Worm (Caenorhabditis elegans) whole organism, midembryonic: ENCODE results near the gene nhl-3.

ENCODE experiments used
- T22C8.4 ChIP-seq: fragments of 200-800 bp; sonication (Bioruptor generic); IDR thresholded peaks from 2 replicates; pipeline ENCODE4 v1.3.6; 2022; ENCODE audit warnings: missing genetic modification characterization, missing compliant biosample characterization
- cog-1 ChIP-seq: sonication (generic microtip); optimal IDR thresholded peaks from 2 replicates; lab custom pipeline; 2016; ENCODE audit warnings: missing genetic modification characterization, missing compliant biosample characterization
- flt-1 ChIP-seq: fragments of 200-800 bp; sonication (Bioruptor generic); IDR thresholded peaks from 2 replicates; pipeline ENCODE4 v1.3.6; 2022; ENCODE audit warnings: missing genetic modification characterization, missing compliant biosample characterization
- klf-2 ChIP-seq: fragments of 200-800 bp; sonication (Bioruptor generic); conservative IDR thresholded peaks from 2 replicates; pipeline ENCODE4 v1.3.6; 2022; ENCODE audit warnings: missing genetic modification reagents, missing genetic modification characterization, missing compliant biosample characterization
- med-1 ChIP-seq: sonication (generic microtip); optimal IDR thresholded peaks from 2 replicates; lab custom pipeline; 2017; ENCODE audit warnings: missing genetic modification characterization, mild to moderate bottlenecking, missing compliant biosample characterization, antibody characterized with exemption, missing genetic modification reagents; ENCODE audit not compliant: insufficient read depth
- ref-1 ChIP-seq: fragments of 200-800 bp; sonication (Bioruptor generic); conservative IDR thresholded peaks from 2 replicates; pipeline ENCODE4 v1.3.6; 2022; ENCODE audit warnings: missing genetic modification reagents, missing genetic modification characterization, missing compliant biosample characterization
- tab-1 ChIP-seq: fragments of 200-800 bp; sonication (Bioruptor generic); IDR thresholded peaks from 2 replicates; pipeline ENCODE4 v1.3.6; 2022; ENCODE audit warnings: missing genetic modification characterization, missing compliant biosample characterization
- ztf-23 ChIP-seq: fragments of 200-800 bp; sonication (Bioruptor generic); IDR thresholded peaks from 2 replicates; pipeline ENCODE4 v1.3.6; 2022; ENCODE audit warnings: missing genetic modification reagents, missing genetic modification characterization, missing compliant biosample characterization
- ztf-29 ChIP-seq: fragments of 200-800 bp; sonication (Bioruptor generic); IDR thresholded peaks from 2 replicates; pipeline ENCODE4 v1.3.6; 2022; ENCODE audit warnings: missing genetic modification reagents, missing genetic modification characterization, missing compliant biosample characterization

nhl-3 gene

ce11 chrII:578803-579202 is 23.1 kb downstream of the nhl-3 start:
- TF ChIP-seq ztf-23 (GFP tag; lab: Robert Waterston, UW) (no peak), ref-1 (GFP tag; lab: Robert Waterston, UW) (no peak), flt-1 (GFP tag; lab: Robert Waterston, UW) (no peak), klf-2 (no peak), cog-1 (tag; lab: Kevin White, UChicago) (no peak), med-1 (GFP tag; lab: Kevin White, UChicago) (no peak), ztf-29 (no peak), T22C8.4 (GFP tag; lab: Robert Waterston, UW) (no peak)

- TF ChIP-seq flt-1 (GFP tag; lab: Robert Waterston, UW) (no peak), med-1 (GFP tag; lab: Kevin White, UChicago) (no peak), ztf-29 (no peak), ztf-23 (GFP tag; lab: Robert Waterston, UW) (no peak), cog-1 (tag; lab: Kevin White, UChicago) (no peak), T22C8.4 (GFP tag; lab: Robert Waterston, UW) (no peak), klf-2 (no peak), tab-1 (GFP tag; lab: Robert Waterston, UW) (no peak)
These were observed 24.3 kb downstream of the nhl-3 start, which contains the start of gene W08F4.7 for ce11 chrII:577632-578031. TSS of gene W08F4.7 (minus strand) at chrII:577732.

ce11 chrII:574064-574463 is 27.9 kb downstream of the nhl-3 start:
- TF ChIP-seq flt-1 (GFP tag; lab: Robert Waterston, UW) = no peak
- no peak for TF ChIP-seq klf-2
- no peak for TF ChIP-seq ztf-23 (GFP tag; lab: Robert Waterston, UW)
- no peak for TF ChIP-seq T22C8.4 (GFP tag; lab: Robert Waterston, UW)

ce11 chrII:573580-573979 is 28.3 kb downstream of the nhl-3 start:
- TF ChIP-seq ztf-29 = peak; percentile 32; the same call in 1 of the 2 replicates

- no peak for TF ChIP-seq T22C8.4 (GFP tag; lab: Robert Waterston, UW)
- TF ChIP-seq ztf-23 (GFP tag; lab: Robert Waterston, UW) = no peak
- no peak for TF ChIP-seq tab-1 (GFP tag; lab: Robert Waterston, UW)
- no peak for TF ChIP-seq med-1 (GFP tag; lab: Kevin White, UChicago)
- no peak for TF ChIP-seq klf-2
- TF ChIP-seq ref-1 (GFP tag; lab: Robert Waterston, UW) = no peak
- no peak for TF ChIP-seq cog-1 (tag; lab: Kevin White, UChicago)
- no peak for TF ChIP-seq flt-1 (GFP tag; lab: Robert Waterston, UW)
- no peak for TF ChIP-seq ztf-29
These were observed 29.9 kb downstream of the nhl-3 start, which contains the start of gene mlt-8 for ce11 chrII:572010-572409. TSS of gene mlt-8 (minus strand) at chrII:572110.

ce11 chrII:568776-569175 is 33.1 kb downstream of the nhl-3 start, which contains the start of gene W08F4.5:
TSS of gene W08F4.5 (minus strand) at chrII:568876.
- TF ChIP-seq klf-2 = no peak
- no peak for TF ChIP-seq tab-1 (GFP tag; lab: Robert Waterston, UW)
- TF ChIP-seq ztf-29 = no peak
- no peak for TF ChIP-seq cog-1 (tag; lab: Kevin White, UChicago)
- no peak for TF ChIP-seq ztf-23 (GFP tag; lab: Robert Waterston, UW)
- no peak for TF ChIP-seq ref-1 (GFP tag; lab: Robert Waterston, UW)

- TF ChIP-seq tab-1 (GFP tag; lab: Robert Waterston, UW) (no peak), med-1 (GFP tag; lab: Kevin White, UChicago) (no peak), T22C8.4 (GFP tag; lab: Robert Waterston, UW) (no peak), flt-1 (GFP tag; lab: Robert Waterston, UW) (no peak), ztf-23 (GFP tag; lab: Robert Waterston, UW) (no peak), cog-1 (tag; lab: Kevin White, UChicago) (no peak), ztf-29 (no peak), ref-1 (GFP tag; lab: Robert Waterston, UW) (no peak), klf-2 (no peak)
These were observed 45.7 kb downstream of the nhl-3 start, which contains the start of the genes C09E8.1 and C09E8.6 for ce11 chrII:556185-556584. TSS of gene C09E8.1 (plus strand) at chrII:556485. TSS of gene C09E8.6 (plus strand) at chrII:556497.

- TF ChIP-seq klf-2 = no peak
- TF ChIP-seq T22C8.4 (GFP tag; lab: Robert Waterston, UW) = peak; percentile 52
These were observed 46.5 kb downstream of the nhl-3 start for ce11 chrII:555371-555770.

- TF ChIP-seq med-1 (GFP tag; lab: Kevin White, UChicago) (no peak), cog-1 (tag; lab: Kevin White, UChicago) (no peak), flt-1 (GFP tag; lab: Robert Waterston, UW) (no peak), T22C8.4 (GFP tag; lab: Robert Waterston, UW) (no peak), ztf-23 (GFP tag; lab: Robert Waterston, UW) (no peak), ref-1 (GFP tag; lab: Robert Waterston, UW) (no peak), ztf-29 (no peak), tab-1 (GFP tag; lab: Robert Waterston, UW) (no peak), klf-2 (no peak)
These were observed 50.5 kb downstream of the nhl-3 start, which contains the start of gene lips-7 for ce11 chrII:551245-551904. TSS of gene lips-7 (plus strand) at chrII:551854.

ce11 chrII:549501-549900 is 52.4 kb downstream of the nhl-3 start:
- no peak for TF ChIP-seq flt-1 (GFP tag; lab: Robert Waterston, UW)
- no peak for TF ChIP-seq ztf-29
- TF ChIP-seq T22C8.4 (GFP tag; lab: Robert Waterston, UW) = no peak
- no peak for TF ChIP-seq ref-1 (GFP tag; lab: Robert Waterston, UW)
- no peak for TF ChIP-seq med-1 (GFP tag; lab: Kevin White, UChicago)
- no peak for TF ChIP-seq klf-2
- TF ChIP-seq cog-1 (tag; lab: Kevin White, UChicago) = no peak
- TF ChIP-seq ztf-23 (GFP tag; lab: Robert Waterston, UW) = no peak
- TF ChIP-seq tab-1 (GFP tag; lab: Robert Waterston, UW) = no peak
